Fruit fly (Drosophila melanogaster) whole organism, prepupa: Measurements from ENCODE around the gene CG43255.
A peak's percentile ranks its signal among the peaks of the same experiment; 100 is the strongest.

Source experiments
- CG10631 ChIP-seq: fragments of 200-800 bp; sonication (Bioruptor generic); optimal IDR thresholded peaks from 2 replicates; lab custom pipeline; 2016; ENCODE audit warnings: missing biosample characterization, missing genetic modification characterization
- CG10669 ChIP-seq: fragments of 200-800 bp; sonication (Bioruptor generic); optimal IDR thresholded peaks from 3 replicates; lab custom pipeline; 2018; ENCODE audit warnings: missing biosample characterization, mild to moderate bottlenecking, missing genetic modification characterization, moderate library complexity
- CG11294 ChIP-seq: fragments of 200-800 bp; sonication (Bioruptor generic); IDR thresholded peaks from 2 replicates; pipeline ENCODE4 v1.3.6; 2022; ENCODE audit warnings: missing biosample characterization, missing genetic modification characterization
- CG11902 ChIP-seq: fragments of 200-800 bp; sonication (Bioruptor generic); optimal IDR thresholded peaks from 3 replicates; lab custom pipeline; 2016; ENCODE audit warnings: missing biosample characterization, missing genetic modification characterization
- CG15336 ChIP-seq: fragments of 200-800 bp; sonication (Bioruptor generic); IDR thresholded peaks from 2 replicates; pipeline ENCODE4 v1.3.6; 2022; ENCODE audit warnings: missing biosample characterization, missing genetic modification characterization
- CG16779 ChIP-seq: fragments of 200-800 bp; sonication (Bioruptor generic); optimal IDR thresholded peaks from 3 replicates; lab custom pipeline; 2017; ENCODE audit warnings: missing biosample characterization, mild to moderate bottlenecking, missing genetic modification characterization
- CG31627 ChIP-seq: fragments of 200-800 bp; sonication (Bioruptor generic); optimal IDR thresholded peaks from 3 replicates; lab custom pipeline; 2016; ENCODE audit warnings: missing biosample characterization, missing genetic modification characterization
- CG32006 ChIP-seq: fragments of 200-800 bp; sonication (Bioruptor generic); optimal IDR thresholded peaks from 3 replicates; lab custom pipeline; 2017; ENCODE audit warnings: missing biosample characterization, mild to moderate bottlenecking, missing genetic modification characterization
- CG34406 ChIP-seq: fragments of 200-800 bp; sonication (Bioruptor generic); optimal IDR thresholded peaks from 3 replicates; lab custom pipeline; 2016; ENCODE audit warnings: missing biosample characterization, missing genetic modification characterization
- CG3919 ChIP-seq: fragments of 200-800 bp; sonication (Bioruptor generic); optimal IDR thresholded peaks from 3 replicates; lab custom pipeline; 2016; ENCODE audit warnings: missing biosample characterization, missing genetic modification characterization
- CG4318 ChIP-seq: fragments of 200-800 bp; sonication (Bioruptor generic); optimal IDR thresholded peaks from 3 replicates; lab custom pipeline; 2017; ENCODE audit warnings: missing biosample characterization, mild to moderate bottlenecking, missing genetic modification characterization
- CG6276 ChIP-seq: fragments of 200-800 bp; sonication (Bioruptor generic); optimal IDR thresholded peaks from 2 replicates; lab custom pipeline; 2017; ENCODE audit warnings: missing biosample characterization, mild to moderate bottlenecking, missing genetic modification characterization
- CG6792 ChIP-seq: fragments of 200-800 bp; sonication (Bioruptor generic); optimal IDR thresholded peaks from 3 replicates; lab custom pipeline; 2016; ENCODE audit warnings: missing biosample characterization, missing genetic modification characterization
- CG6808 ChIP-seq: fragments of 200-800 bp; sonication (Bioruptor generic); optimal IDR thresholded peaks from 3 replicates; lab custom pipeline; 2017; ENCODE audit warnings: missing biosample characterization, missing genetic modification characterization, mild to moderate bottlenecking, moderate library complexity, missing genetic modification reagents
- CG6854 ChIP-seq: fragments of 200-800 bp; sonication (Bioruptor generic); optimal IDR thresholded peaks from 2 replicates; lab custom pipeline; 2017; ENCODE audit warnings: missing biosample characterization, mild to moderate bottlenecking, missing genetic modification characterization
- CG8119 ChIP-seq: fragments of 200-800 bp; sonication (Bioruptor generic); IDR thresholded peaks from 3 replicates; pipeline ENCODE4 v1.3.6; 2022; ENCODE audit warnings: missing biosample characterization, missing genetic modification characterization
- CG8319 ChIP-seq: fragments of 200-800 bp; sonication (Bioruptor generic); optimal IDR thresholded peaks from 3 replicates; lab custom pipeline; 2016; ENCODE audit warnings: missing biosample characterization, missing genetic modification characterization
- CG8632 ChIP-seq: fragments of 200-800 bp; sonication (Bioruptor generic); optimal IDR thresholded peaks from 3 replicates; lab custom pipeline; 2016; ENCODE audit warnings: missing biosample characterization, missing genetic modification characterization
- CG9139 ChIP-seq: fragments of 200-800 bp; sonication (Bioruptor generic); optimal IDR thresholded peaks from 3 replicates; lab custom pipeline; 2017; ENCODE audit warnings: missing biosample characterization, mild to moderate bottlenecking, missing genetic modification characterization
- Eip78C ChIP-seq: fragments of 200-800 bp; sonication (Bioruptor generic); peaks from one replicate; lab custom pipeline; 2016; ENCODE audit warnings: missing biosample characterization, missing genetic modification characterization
- Eip93F ChIP-seq: fragments of 200-800 bp; sonication (Bioruptor generic); optimal IDR thresholded peaks from 2 replicates; lab custom pipeline; 2016; ENCODE audit warnings: missing biosample characterization, mild to moderate bottlenecking, missing genetic modification characterization
- Ets21C ChIP-seq: fragments of 200-800 bp; sonication (Bioruptor generic); optimal IDR thresholded peaks from 3 replicates; lab custom pipeline; 2016; ENCODE audit warnings: missing biosample characterization, missing genetic modification characterization
- Ets96B ChIP-seq: fragments of 200-800 bp; optimal IDR thresholded peaks from 2 replicates; lab custom pipeline; 2019; ENCODE audit warnings: missing biosample characterization, mild to moderate bottlenecking, missing genetic modification characterization, moderate library complexity
- Hr39 ChIP-seq: fragments of 200-800 bp; sonication (Bioruptor generic); optimal IDR thresholded peaks from 2 replicates; lab custom pipeline; 2016; ENCODE audit warnings: missing biosample characterization, missing genetic modification characterization
- Met ChIP-seq: fragments of 200-800 bp; sonication (Bioruptor generic); optimal IDR thresholded peaks from 3 replicates; lab custom pipeline; 2016; ENCODE audit warnings: missing biosample characterization, missing genetic modification characterization
- OdsH ChIP-seq: fragments of 200-800 bp; sonication (Bioruptor generic); optimal IDR thresholded peaks from 3 replicates; lab custom pipeline; 2016; ENCODE audit warnings: missing biosample characterization, missing genetic modification characterization
- Sox102F ChIP-seq: fragments of 200-800 bp; sonication (Bioruptor generic); optimal IDR thresholded peaks from 2 replicates; lab custom pipeline; 2016; ENCODE audit warnings: missing biosample characterization, mild to moderate bottlenecking, missing genetic modification characterization
- cyc ChIP-seq: fragments of 200-800 bp; sonication (Bioruptor generic); optimal IDR thresholded peaks from 3 replicates; lab custom pipeline; 2016; ENCODE audit warnings: missing biosample characterization, missing genetic modification characterization
- dac ChIP-seq: fragments of 200-800 bp; sonication (Bioruptor generic); optimal IDR thresholded peaks from 2 replicates; lab custom pipeline; 2017; ENCODE audit warnings: missing biosample characterization, mild to moderate bottlenecking, missing genetic modification characterization
- dsx ChIP-seq: fragments of 200-800 bp; optimal IDR thresholded peaks from 3 replicates; lab custom pipeline; 2019; ENCODE audit warnings: missing biosample characterization, mild to moderate bottlenecking, missing genetic modification characterization, moderate library complexity; ENCODE audit not compliant: poor library complexity, severe bottlenecking
- eg ChIP-seq: fragments of 200-800 bp; sonication (Bioruptor generic); IDR thresholded peaks from 3 replicates; pipeline ENCODE4 v1.3.6; 2022; ENCODE audit warnings: missing biosample characterization, missing genetic modification characterization
- esn ChIP-seq: fragments of 200-800 bp; sonication (Bioruptor generic); optimal IDR thresholded peaks from 2 replicates; lab custom pipeline; 2016; ENCODE audit warnings: missing biosample characterization, mild to moderate bottlenecking, missing genetic modification characterization, moderate library complexity
- fd59A ChIP-seq: fragments of 200-800 bp; sonication (Bioruptor generic); optimal IDR thresholded peaks from 2 replicates; lab custom pipeline; 2017; ENCODE audit warnings: missing biosample characterization, mild to moderate bottlenecking, missing genetic modification characterization, missing genetic modification reagents
- fkh ChIP-seq: fragments of 200-800 bp; sonication (Bioruptor generic); optimal IDR thresholded peaks from 3 replicates; lab custom pipeline; 2017; ENCODE audit warnings: missing biosample characterization, mild to moderate bottlenecking, missing genetic modification characterization, moderate library complexity
- lz ChIP-seq: fragments of 200-800 bp; sonication (Bioruptor generic); optimal IDR thresholded peaks from 3 replicates; lab custom pipeline; 2016; ENCODE audit warnings: missing biosample characterization, missing genetic modification characterization
- net ChIP-seq: fragments of 200-800 bp; sonication (Bioruptor generic); optimal IDR thresholded peaks from 3 replicates; lab custom pipeline; 2016; ENCODE audit warnings: missing biosample characterization, missing genetic modification characterization
- pdm3 ChIP-seq: fragments of 200-800 bp; sonication (Bioruptor generic); optimal IDR thresholded peaks from 3 replicates; lab custom pipeline; 2016; ENCODE audit warnings: missing biosample characterization, missing genetic modification characterization
- spab ChIP-seq: fragments of 200-800 bp; sonication (Bioruptor generic); optimal IDR thresholded peaks from 2 replicates; lab custom pipeline; 2017; ENCODE audit warnings: missing biosample characterization, mild to moderate bottlenecking, missing genetic modification characterization, missing genetic modification reagents
- ss ChIP-seq, 2 experiments: fragments of 200-800 bp; sonication (Bioruptor generic); optimal IDR thresholded peaks; 2 replicates in 1 of 2; 3 replicates in 1 of 2; lab custom pipeline; 2017 to 2018; ENCODE audit warnings: mild to moderate bottlenecking in 2 of 2, missing biosample characterization in 2 of 2, missing genetic modification characterization in 2 of 2, moderate library complexity in 1 of 2
- topi ChIP-seq: fragments of 200-800 bp; sonication (Bioruptor generic); optimal IDR thresholded peaks from 3 replicates; lab custom pipeline; 2016; ENCODE audit warnings: missing biosample characterization, missing genetic modification characterization
- vri ChIP-seq: fragments of 200-800 bp; sonication (Bioruptor generic); optimal IDR thresholded peaks from 3 replicates; lab custom pipeline; 2016; ENCODE audit warnings: missing biosample characterization, mild to moderate bottlenecking, missing genetic modification characterization

The CG43255 gene

DNA sequence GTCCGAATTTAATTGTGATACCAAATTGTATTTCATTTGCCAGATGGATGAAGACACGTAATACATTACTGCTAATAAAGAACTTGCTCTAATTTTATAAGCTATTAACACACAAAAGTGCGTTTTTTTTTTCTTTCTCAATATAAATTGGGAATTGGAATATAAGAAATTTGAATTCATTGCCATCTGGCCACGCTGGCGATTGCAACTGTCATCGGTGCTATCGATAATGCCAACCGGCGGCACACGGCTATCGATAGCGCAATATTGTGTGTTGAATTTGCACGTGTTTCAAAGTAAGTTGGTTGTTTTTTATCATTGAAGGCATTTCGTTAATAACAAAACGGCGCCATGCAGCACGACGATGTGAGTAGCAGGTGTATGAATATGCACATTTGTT is 22.3 kb upstream of the CG43255 start, which contains the start of gene Rbm13:
Gene Rbm13, plus strand, starts transcription at position 253 of the 400 bp plus-strand sequence.
- TF ChIP-seq cyc (GFP tag; lab: Kevin White, UChicago) = no peak
- no peak for TF ChIP-seq CG16779
- no peak for TF ChIP-seq topi (GFP tag; lab: Kevin White, UChicago)
- no peak for TF ChIP-seq CG6792 (GFP tag; lab: Kevin White, UChicago)
- TF ChIP-seq CG15336 (GFP tag; lab: Robert Waterston, UW) = no peak
- no peak for TF ChIP-seq Sox102F (GFP tag; lab: Kevin White, UChicago)
- no peak for TF ChIP-seq esn
- TF ChIP-seq Hr39 (GFP tag; lab: Kevin White, UChicago) = no peak
- TF ChIP-seq, all 60 proteins: peak for 0

DNA sequence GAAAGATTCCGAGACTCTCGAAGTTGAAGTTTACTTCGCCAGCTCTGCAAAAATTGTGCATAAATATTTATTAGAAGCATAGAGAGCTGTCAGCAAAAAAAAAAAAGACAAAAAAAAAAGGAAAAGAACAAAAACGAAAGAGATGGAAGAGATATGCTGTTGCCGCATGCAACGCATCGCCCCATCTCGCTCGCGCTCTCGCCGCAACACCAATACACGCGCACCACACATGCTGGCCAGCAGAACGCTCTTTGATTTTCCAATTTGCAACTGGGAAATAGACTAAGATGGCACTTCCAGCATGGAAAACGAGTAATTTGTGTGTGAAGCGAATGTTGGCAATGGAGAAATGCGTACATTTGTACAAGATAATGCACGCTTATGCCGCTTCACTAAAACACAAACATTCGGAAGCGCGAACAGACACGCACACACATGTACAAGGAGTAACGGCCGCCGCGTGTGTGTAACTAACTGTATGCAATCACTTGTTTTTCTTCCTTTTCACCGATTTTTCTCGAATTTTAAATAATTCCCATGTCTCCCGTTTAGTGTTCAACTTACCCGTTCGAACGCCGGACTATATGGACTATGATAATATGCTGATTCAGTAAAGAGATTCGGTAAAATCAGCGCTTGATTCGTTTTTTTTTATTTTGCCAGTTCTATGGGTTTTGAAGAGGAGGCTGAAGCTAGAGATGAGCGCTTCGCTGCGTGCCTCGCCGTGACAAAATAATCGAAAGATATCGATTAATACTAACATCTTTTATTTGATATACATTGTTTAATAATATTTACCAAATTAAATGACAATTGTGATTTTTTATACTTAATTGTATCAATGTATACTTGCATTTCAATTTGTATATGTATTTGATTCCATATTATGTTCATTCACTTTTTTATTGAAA is 18.0 kb upstream of the CG43255 start:
- TF ChIP-seq esn = peak; percentile 6
- TF ChIP-seq CG6854 (GFP tag; lab: Kevin White, UChicago) = no peak
- TF ChIP-seq eg (GFP tag; lab: Robert Waterston, UW) = 0 out of 3 replicates have a peak, but pooled peaks have one; percentile 27
- no peak for TF ChIP-seq Ets21C (GFP tag; lab: Kevin White, UChicago)
- peak; percentile 18 for TF ChIP-seq CG6276 (GFP tag; lab: Kevin White, UChicago)
- peak; percentile 62 for TF ChIP-seq fkh (GFP tag; lab: Kevin White, UChicago)
- TF ChIP-seq topi (GFP tag; lab: Kevin White, UChicago) = peak; percentile 18
- TF ChIP-seq lz (GFP tag; lab: Kevin White, UChicago) = no peak
- no peak for TF ChIP-seq CG8632 (GFP tag; lab: Kevin White, UChicago)
- TF ChIP-seq OdsH (GFP tag; lab: Kevin White, UChicago) = no peak
- TF ChIP-seq Eip78C (GFP tag; lab: Kevin White, UChicago) = peak; percentile 30
- peak; percentile 25 to 35 for TF ChIP-seq ss (GFP tag; optimal IDR thresholded peaks at IDR 0.05; lab: Kevin White, UChicago)
- peak; percentile 16 for TF ChIP-seq CG6808

dm6 chrX:8906805-8907546 is 16.8 kb upstream of the CG43255 start, which contains the start of gene rdgA:
TSS of gene rdgA (plus strand) at chrX:8907068.
- TF ChIP-seq Ets96B (no peak), CG10631 (GFP tag; lab: Kevin White, UChicago) (peak; percentile 19), Ets21C (GFP tag; lab: Kevin White, UChicago) (peak; percentile 12), Hr39 (GFP tag; lab: Kevin White, UChicago) (peak; percentile 13), esn (peak; percentile 1), spab (GFP tag; lab: Kevin White, UChicago) (no peak), CG34406 (GFP tag; lab: Kevin White, UChicago) (no peak), CG11294 (GFP tag; lab: Robert Waterston, UW) (no peak), CG8632 (GFP tag; lab: Kevin White, UChicago) (no peak), dac (no peak), net (peak; percentile 22), CG9139 (GFP tag; lab: Kevin White, UChicago) (no peak), dsx (GFP tag; lab: Kevin White, UChicago) (no peak), CG10669 (GFP tag; lab: Kevin White, UChicago) (no peak), CG32006 (no peak), topi (GFP tag; lab: Kevin White, UChicago) (no peak), CG3919 (GFP tag; lab: Kevin White, UChicago) (no peak), CG8319 (GFP tag; lab: Kevin White, UChicago) (no peak), Met (no peak), CG11902 (GFP tag; lab: Kevin White, UChicago) (no peak), pdm3 (GFP tag; lab: Kevin White, UChicago) (peak; percentile 18), ss (GFP tag; optimal IDR thresholded peaks at IDR 0.05; lab: Kevin White, UChicago) (peak; percentile 19 to 24), lz (GFP tag; lab: Kevin White, UChicago) (peak; percentile 20), CG31627 (GFP tag; lab: Kevin White, UChicago) (peak; percentile 25), CG6854 (GFP tag; lab: Kevin White, UChicago) (no peak), CG15336 (GFP tag; lab: Robert Waterston, UW) (peak; percentile 11; the same call in 1 of the 2 replicates), CG4318 (GFP tag; lab: Kevin White, UChicago) (no peak), eg (GFP tag; lab: Robert Waterston, UW) (peak; percentile 46; the same call in 1 of the 3 replicates), CG6792 (GFP tag; lab: Kevin White, UChicago) (no peak), CG8119 (GFP tag; lab: Robert Waterston, UW) (peak; percentile 45; the same call in 2 of the 3 replicates), fd59A (GFP tag; lab: Kevin White, UChicago) (no peak), Eip93F (no peak), Eip78C (GFP tag; lab: Kevin White, UChicago) (peak; percentile 53), Sox102F (GFP tag; lab: Kevin White, UChicago) (no peak), vri (no peak)
